Fruit fly (Drosophila melanogaster): ENCODE data around the gene CG11164.

DNA sequence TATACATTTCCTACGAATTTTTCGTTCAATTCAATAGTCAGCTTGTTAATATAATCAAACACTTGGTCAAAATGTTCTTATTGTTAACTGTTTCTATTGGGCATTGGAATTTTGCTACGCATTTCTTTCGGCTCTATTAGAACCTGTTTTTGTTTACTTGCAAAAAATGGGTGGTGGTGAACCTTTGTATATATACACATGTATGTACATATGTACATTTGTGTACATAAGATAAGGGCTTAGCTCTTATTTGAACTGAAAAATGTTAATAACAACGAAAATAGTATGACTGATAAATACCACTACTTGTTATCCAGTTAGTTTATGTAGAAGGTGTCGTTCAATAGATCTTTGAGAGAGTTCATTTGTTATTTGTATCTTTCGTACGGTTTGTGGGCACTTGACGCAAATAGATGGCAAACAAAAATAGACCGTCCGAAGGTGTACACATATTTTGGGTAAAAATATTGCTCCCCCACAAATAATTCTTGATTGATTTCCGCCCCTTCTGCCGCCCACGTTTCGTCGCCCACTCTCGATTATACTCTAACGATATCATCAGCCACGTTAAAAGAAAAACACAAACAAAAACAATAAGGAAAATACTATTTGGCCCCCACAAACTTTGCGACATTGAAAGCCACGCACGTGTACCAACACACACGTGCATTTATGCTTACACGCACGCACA lies 41.8 kb upstream of the CG11164 start:
- TF ChIP-seq EcR (GFP tag; optimal IDR thresholded peaks at IDR 0.05) (no peak), Snoo (tag; optimal IDR thresholded peaks at IDR 0.05) (no peak), CG12605 (GFP tag; IDR thresholded peaks at IDR 0.05) (no peak), Ets98B (GFP tag; IDR thresholded peaks at IDR 0.05) (no peak)

Data from whole organism, pupa.